Worm (Caenorhabditis elegans): ENCODE results near the gene epic-1.

DNA sequence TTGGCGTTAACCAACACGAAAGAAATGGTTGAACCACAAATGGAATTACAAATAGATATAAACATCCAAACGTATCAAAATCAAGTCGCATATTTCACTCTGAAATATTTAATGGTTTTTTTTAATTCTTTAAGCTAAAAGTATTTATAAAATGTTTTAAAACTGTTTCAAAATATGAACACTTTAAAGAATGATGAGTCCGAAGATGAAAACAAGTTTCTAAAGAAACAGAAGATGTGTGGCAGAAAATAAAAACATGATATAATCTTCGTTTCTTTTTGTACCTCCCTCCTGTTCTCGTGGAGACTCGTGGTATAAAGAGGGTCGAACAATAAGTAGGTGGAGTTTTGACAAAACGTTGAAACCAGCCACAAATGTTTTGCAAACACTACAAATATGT lies 40.4 kb downstream of the epic-1 start, which contains the start of gene lact-6:
- TF ChIP-seq pes-1 (GFP tag; IDR thresholded peaks at IDR 0.05) (no peak), F13C5.2 (tag; optimal IDR thresholded peaks at IDR 0.05) (no peak), tbx-37 (GFP tag; conservative IDR thresholded peaks at IDR 0.05) (no peak), scrt-1 (GFP tag; IDR thresholded peaks at IDR 0.05) (no peak), tbx-11 (GFP tag; IDR thresholded peaks at IDR 0.05) (no peak)

Data from whole organism, early embryonic.